Worm (Caenorhabditis elegans) whole organism, mixed stage, embryonic: ENCODE results near the gene pgl-2.

Experiments
- ceh-39 ChIP-seq: fragments of 150-350 bp; optimal IDR thresholded peaks from 2 replicates; lab custom pipeline; 2014; ENCODE audit warnings: missing biosample characterization, missing genetic modification characterization
- drap-1 ChIP-seq: fragments of 200-800 bp; sonication (Bioruptor generic); optimal IDR thresholded peaks from 3 replicates; lab custom pipeline; 2018; ENCODE audit warnings: mild to moderate bottlenecking, missing genetic modification characterization, missing compliant biosample characterization
- mep-1 ChIP-seq: fragments of 150-350 bp; optimal IDR thresholded peaks from 2 replicates; lab custom pipeline; 2017; ENCODE audit warnings: missing biosample characterization, missing genetic modification reagents, missing genetic modification characterization, inconsistent platforms
- nhr-28 ChIP-seq: fragments of 150-350 bp; optimal IDR thresholded peaks from 2 replicates; lab custom pipeline; 2014; ENCODE audit warnings: missing biosample characterization, missing genetic modification characterization
- unc-62 ChIP-seq: fragments of 150-350 bp; optimal IDR thresholded peaks from 2 replicates; lab custom pipeline; 2014; ENCODE audit warnings: missing biosample characterization, missing genetic modification reagents, missing genetic modification characterization

DNA sequence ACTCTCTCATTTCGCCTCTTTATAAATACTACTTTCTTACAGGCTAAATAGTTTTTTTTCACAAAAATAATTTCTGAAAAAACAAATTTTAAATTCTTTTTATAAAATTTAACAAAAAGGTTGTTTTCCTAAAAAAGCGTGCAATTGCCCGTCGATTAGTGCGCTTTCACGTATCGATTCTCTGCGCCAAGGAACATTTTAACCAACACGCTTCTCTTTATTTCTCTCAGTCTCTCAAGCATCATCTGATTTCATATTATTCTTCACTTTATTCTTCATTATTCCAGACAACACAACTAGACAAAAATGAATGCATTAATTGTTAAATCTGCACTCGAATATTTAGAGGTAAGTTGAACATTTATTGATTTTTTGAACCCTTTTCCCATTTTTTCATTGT lies 14.4 kb upstream of the pgl-2 start, which contains the start of gene B0303.4:
- no peak for TF ChIP-seq unc-62 (GFP tag; lab: Kevin White, UChicago)
- TF ChIP-seq mep-1 (tag; lab: Kevin White, UChicago), result peak; percentile 59
- TF ChIP-seq ceh-39 (tag; lab: Kevin White, UChicago), result no peak
- no peak for TF ChIP-seq drap-1 (GFP tag; lab: Kevin White, UChicago)
- TF ChIP-seq nhr-28 (tag; lab: Kevin White, UChicago), result no peak
